Fruit fly (Drosophila melanogaster) whole organism, adult: ENCODE results near the gene CG14441.

Experiments
- CG11617 ChIP-seq: fragments of 200-800 bp; sonication (Bioruptor generic); optimal IDR thresholded peaks from 2 replicates; lab custom pipeline; 2017; ENCODE audit warnings: mild to moderate bottlenecking, missing biosample characterization, missing genetic modification reagents, missing genetic modification characterization
- CG12768 ChIP-seq: fragments of 200-800 bp; sonication (Bioruptor generic); optimal IDR thresholded peaks from 2 replicates; lab custom pipeline; 2017; ENCODE audit warnings: missing biosample characterization, missing genetic modification characterization, mild to moderate bottlenecking, moderate library complexity, missing genetic modification reagents
- CG14711 ChIP-seq: fragments of 200-800 bp; sonication (Bioruptor generic); optimal IDR thresholded peaks from 2 replicates; lab custom pipeline; 2018; ENCODE audit warnings: missing biosample characterization, mild to moderate bottlenecking, missing genetic modification characterization, moderate library complexity
- CG1620 ChIP-seq: fragments of 200-800 bp; sonication (Bioruptor generic); optimal IDR thresholded peaks from 2 replicates; lab custom pipeline; 2016; ENCODE audit warnings: missing biosample characterization, missing genetic modification characterization
- CG33017 ChIP-seq: fragments of 200-800 bp; sonication (Bioruptor generic); optimal IDR thresholded peaks from 2 replicates; lab custom pipeline; 2018; ENCODE audit warnings: missing biosample characterization, mild to moderate bottlenecking, missing genetic modification characterization, moderate library complexity
- CG5204 ChIP-seq: fragments of 200-800 bp; sonication (Bioruptor generic); optimal IDR thresholded peaks from 2 replicates; lab custom pipeline; 2016; ENCODE audit warnings: missing biosample characterization, missing genetic modification characterization
- CG7045 ChIP-seq: fragments of 200-800 bp; sonication (Bioruptor generic); optimal IDR thresholded peaks from 2 replicates; lab custom pipeline; 2017; ENCODE audit warnings: missing biosample characterization, mild to moderate bottlenecking, missing genetic modification characterization
- CG7101 ChIP-seq: fragments of 200-800 bp; sonication (Bioruptor generic); optimal IDR thresholded peaks from 2 replicates; lab custom pipeline; 2018; ENCODE audit warnings: missing biosample characterization, mild to moderate bottlenecking, missing genetic modification characterization, moderate library complexity
- Clk ChIP-seq: fragments of 200-800 bp; sonication (Bioruptor generic); optimal IDR thresholded peaks from 2 replicates; lab custom pipeline; 2017; ENCODE audit warnings: missing biosample characterization, missing genetic modification characterization
- Crg-1 ChIP-seq: fragments of 200-800 bp; sonication (Bioruptor generic); optimal IDR thresholded peaks from 2 replicates; lab custom pipeline; 2016; ENCODE audit warnings: missing biosample characterization, missing genetic modification characterization
- Hr96 ChIP-seq: fragments of 200-800 bp; sonication (Bioruptor generic); optimal IDR thresholded peaks from 2 replicates; lab custom pipeline; 2016; ENCODE audit warnings: missing biosample characterization, missing genetic modification characterization
- Mnt ChIP-seq: fragments of 200-800 bp; sonication (Bioruptor generic); optimal IDR thresholded peaks from 2 replicates; lab custom pipeline; 2016; ENCODE audit warnings: missing biosample characterization, mild to moderate bottlenecking, missing genetic modification characterization
- bab1 ChIP-seq: fragments of 200-800 bp; sonication (Bioruptor generic); optimal IDR thresholded peaks from 3 replicates; lab custom pipeline; 2019; ENCODE audit warnings: missing biosample characterization, mild to moderate bottlenecking, missing genetic modification characterization, moderate library complexity
- cic ChIP-seq: fragments of 200-800 bp; sonication (Bioruptor generic); optimal IDR thresholded peaks from 2 replicates; lab custom pipeline; 2017; ENCODE audit warnings: missing biosample characterization, mild to moderate bottlenecking, missing genetic modification characterization, moderate library complexity
- cnc ChIP-seq, 2 experiments: fragments of >200 bp; optimal IDR thresholded peaks; 2 replicates each; lab custom pipeline; 2017
- kay ChIP-seq: fragments of 200-800 bp; sonication (Bioruptor generic); peaks from one replicate; lab custom pipeline; 2016; ENCODE audit warnings: missing biosample characterization, missing genetic modification characterization, borderline replicate concordance
- ovo ChIP-seq: fragments of 200-800 bp; sonication (Bioruptor generic); optimal IDR thresholded peaks from 2 replicates; lab custom pipeline; 2016; ENCODE audit warnings: missing biosample characterization, missing genetic modification characterization
- pad ChIP-seq: fragments of 200-800 bp; sonication (Bioruptor generic); optimal IDR thresholded peaks from 3 replicates; lab custom pipeline; 2017; ENCODE audit warnings: missing biosample characterization, missing genetic modification characterization, mild to moderate bottlenecking, moderate library complexity, missing genetic modification reagents
- tj ChIP-seq: fragments of 200-800 bp; sonication (Bioruptor generic); optimal IDR thresholded peaks from 3 replicates; lab custom pipeline; 2017; ENCODE audit warnings: missing biosample characterization, mild to moderate bottlenecking, missing genetic modification characterization, moderate library complexity
- toe ChIP-seq: fragments of 200-800 bp; sonication (Bioruptor generic); optimal IDR thresholded peaks from 2 replicates; lab custom pipeline; 2016; ENCODE audit warnings: missing biosample characterization, missing genetic modification characterization

The CG14441 gene

DNA sequence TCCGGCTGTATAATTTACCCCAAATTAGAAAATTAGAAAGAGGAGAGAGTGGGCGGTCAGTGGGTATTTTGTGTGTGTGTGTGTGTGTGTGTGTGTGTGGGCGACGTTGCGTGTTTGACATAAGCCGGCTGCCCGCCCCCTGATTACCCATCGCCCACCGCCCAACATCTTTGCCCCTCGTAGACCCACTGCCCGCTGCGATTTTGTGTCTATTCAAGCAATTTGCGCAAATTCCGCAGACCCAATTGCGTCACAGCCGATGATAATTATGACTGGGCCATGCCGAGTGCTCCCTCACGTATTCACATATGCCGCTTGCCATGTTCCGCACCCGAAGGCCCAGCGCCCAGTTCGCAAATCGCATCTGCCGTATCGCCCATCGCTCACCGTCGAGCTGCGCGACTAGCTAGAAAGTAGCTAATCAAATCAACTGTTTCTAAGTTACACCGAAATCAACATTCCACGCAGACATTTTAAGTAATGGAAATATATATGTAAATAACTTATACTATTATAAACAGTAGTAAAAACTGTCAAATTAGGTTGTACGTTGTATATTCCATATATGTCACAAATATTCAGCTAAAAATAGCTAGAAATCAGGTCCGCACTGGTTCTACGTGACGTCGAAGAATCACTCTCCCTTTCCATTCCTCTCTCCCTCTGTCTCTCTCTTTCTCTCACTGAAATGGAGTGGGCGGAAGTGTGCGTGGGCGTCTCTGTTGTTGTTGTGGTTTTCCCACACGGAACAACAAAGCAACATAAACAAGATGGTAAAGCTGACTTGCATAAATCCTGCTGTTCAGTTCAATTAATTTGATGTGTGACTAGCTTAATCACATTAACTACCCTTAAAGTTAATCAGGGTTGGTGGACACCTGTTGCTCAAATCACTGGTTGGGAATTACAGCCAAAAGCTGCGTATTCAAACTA lies 42.4 kb upstream of the CG14441 start:
- TF ChIP-seq CG11617 (GFP tag; lab: Kevin White, UChicago) (peak; percentile 28), CG14711 (tag; lab: Kevin White, UChicago) (peak; percentile 59), toe (GFP tag; lab: Kevin White, UChicago) (no peak), Clk (no peak), cic (GFP tag; lab: Kevin White, UChicago) (no peak), CG12768 (GFP tag; lab: Kevin White, UChicago) (peak; percentile 24), CG1620 (GFP tag; lab: Kevin White, UChicago) (no peak), CG7101 (tag; lab: Kevin White, UChicago) (peak; percentile 69), tj (GFP tag; lab: Kevin White, UChicago) (peak; percentile 92), cnc (optimal IDR thresholded peaks at IDR 0.05; lab: Kevin White, UChicago) (peak in 1 of 2 experiments; percentile 28), Mnt (GFP tag; lab: Kevin White, UChicago) (peak; percentile 16), kay (GFP tag; lab: Kevin White, UChicago) (peak; percentile 74), CG7045 (GFP tag; lab: Kevin White, UChicago) (peak; percentile 14), Crg-1 (GFP tag; lab: Kevin White, UChicago) (no peak), pad (GFP tag; lab: Kevin White, UChicago) (peak; percentile 36), Hr96 (no peak), bab1 (peak; percentile 73), ovo (GFP tag; lab: Kevin White, UChicago) (no peak), CG5204 (GFP tag; lab: Kevin White, UChicago) (peak; percentile 23), CG33017 (tag; lab: Kevin White, UChicago) (peak; percentile 71)

DNA sequence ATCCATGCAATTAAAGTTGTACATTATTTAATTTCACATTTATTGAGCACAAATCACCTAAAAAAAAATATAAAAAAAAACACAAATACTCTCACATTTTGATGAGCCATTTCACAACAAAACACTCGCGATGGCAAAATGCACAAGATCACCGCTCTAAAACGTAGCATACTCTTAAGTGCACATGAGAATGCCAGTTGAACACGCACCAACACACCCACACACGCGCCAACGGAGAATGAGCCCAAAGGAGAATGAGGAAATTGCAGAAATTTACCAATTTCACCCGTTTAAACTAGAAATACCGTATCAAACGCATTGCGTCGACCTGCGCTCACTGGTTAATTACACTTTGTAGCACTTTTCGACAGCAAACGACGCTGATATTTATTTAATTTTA lies 39.4 kb upstream of the CG14441 start:
- no peak for TF ChIP-seq CG7045 (GFP tag; lab: Kevin White, UChicago)
- TF ChIP-seq toe (GFP tag; lab: Kevin White, UChicago): no peak
- no peak for TF ChIP-seq CG5204 (GFP tag; lab: Kevin White, UChicago)
- TF ChIP-seq CG12768 (GFP tag; lab: Kevin White, UChicago): no peak
- TF ChIP-seq Hr96: no peak
- no peak for TF ChIP-seq CG1620 (GFP tag; lab: Kevin White, UChicago)
- TF ChIP-seq CG11617 (GFP tag; lab: Kevin White, UChicago): no peak
- TF ChIP-seq kay (GFP tag; lab: Kevin White, UChicago): no peak
- no peak for TF ChIP-seq cnc (optimal IDR thresholded peaks at IDR 0.05; lab: Kevin White, UChicago)
- no peak for TF ChIP-seq cic (GFP tag; lab: Kevin White, UChicago)
- no peak for TF ChIP-seq Mnt (GFP tag; lab: Kevin White, UChicago)
- no peak for TF ChIP-seq CG7101 (tag; lab: Kevin White, UChicago)
- TF ChIP-seq pad (GFP tag; lab: Kevin White, UChicago): no peak
- TF ChIP-seq CG33017 (tag; lab: Kevin White, UChicago): no peak
- TF ChIP-seq bab1: no peak

DNA sequence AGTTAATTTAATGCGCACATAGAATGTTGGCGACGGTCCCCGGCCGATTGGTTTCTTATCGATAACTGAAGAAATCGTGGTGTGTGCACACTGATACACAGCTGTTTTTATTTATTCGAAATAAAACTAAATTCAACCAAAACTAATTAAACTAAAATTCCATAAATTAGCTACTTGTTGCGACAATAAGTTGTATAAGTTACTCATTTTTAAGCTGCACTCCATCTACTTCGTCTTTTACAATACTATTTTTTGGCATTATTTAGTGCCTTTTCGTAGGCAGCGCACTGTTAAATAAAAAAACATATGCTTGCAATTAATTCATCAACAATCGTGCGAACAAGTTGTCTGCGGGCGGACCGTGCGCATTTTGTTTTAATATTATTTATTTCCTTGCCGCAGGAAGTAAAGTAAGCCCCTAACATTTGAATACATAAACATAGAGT lies 37.9 kb upstream of the CG14441 start, which contains the start of the genes CG3224 and Ctr1A:
TSS of gene CG3224 (minus strand) at position 71 of the 446 bp plus-strand sequence.
TSS of gene Ctr1A (plus strand) at position 256 of the 446 bp plus-strand sequence.
- TF ChIP-seq Mnt (GFP tag; lab: Kevin White, UChicago): peak; percentile 63
- no peak for TF ChIP-seq ovo (GFP tag; lab: Kevin White, UChicago)
- no peak for TF ChIP-seq cic (GFP tag; lab: Kevin White, UChicago)
- no peak for TF ChIP-seq CG7045 (GFP tag; lab: Kevin White, UChicago)
- TF ChIP-seq Crg-1 (GFP tag; lab: Kevin White, UChicago): no peak
- no peak for TF ChIP-seq CG33017 (tag; lab: Kevin White, UChicago)
- TF ChIP-seq cnc (optimal IDR thresholded peaks at IDR 0.05; lab: Kevin White, UChicago): no peak
- peak; percentile 22 for TF ChIP-seq CG11617 (GFP tag; lab: Kevin White, UChicago)
- TF ChIP-seq toe (GFP tag; lab: Kevin White, UChicago): no peak
- no peak for TF ChIP-seq CG12768 (GFP tag; lab: Kevin White, UChicago)
- TF ChIP-seq CG5204 (GFP tag; lab: Kevin White, UChicago): no peak
- TF ChIP-seq kay (GFP tag; lab: Kevin White, UChicago): peak; percentile 69
- no peak for TF ChIP-seq CG1620 (GFP tag; lab: Kevin White, UChicago)
- peak; percentile 27 for TF ChIP-seq CG14711 (tag; lab: Kevin White, UChicago)
- TF ChIP-seq CG7101 (tag; lab: Kevin White, UChicago): peak; percentile 16
- TF ChIP-seq tj (GFP tag; lab: Kevin White, UChicago): no peak
- TF ChIP-seq bab1: peak; percentile 34
- TF ChIP-seq Clk: no peak
- TF ChIP-seq pad (GFP tag; lab: Kevin White, UChicago): no peak
- no peak for TF ChIP-seq Hr96

DNA sequence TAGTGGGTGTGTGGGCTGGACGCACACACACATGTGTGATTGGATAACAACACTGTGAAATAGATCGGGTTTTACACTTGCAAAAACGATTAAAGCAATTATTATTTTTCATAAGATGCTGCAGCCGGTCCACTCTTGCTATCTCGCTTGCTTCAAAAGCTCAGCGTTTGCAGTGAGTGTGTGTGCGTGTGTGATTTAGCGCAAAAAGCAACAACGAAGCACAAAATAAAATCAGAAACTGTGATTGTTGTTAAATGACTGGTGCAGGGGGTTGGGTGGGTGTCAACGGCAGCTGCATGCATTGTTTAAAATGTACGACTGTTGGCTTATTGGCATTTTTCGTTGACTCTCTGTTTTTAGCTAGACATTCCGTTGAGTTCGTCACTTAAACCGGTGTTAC lies 37.4 kb upstream of the CG14441 start:
- TF ChIP-seq Hr96 (no peak), tj (GFP tag; lab: Kevin White, UChicago) (peak; percentile 67)

DNA sequence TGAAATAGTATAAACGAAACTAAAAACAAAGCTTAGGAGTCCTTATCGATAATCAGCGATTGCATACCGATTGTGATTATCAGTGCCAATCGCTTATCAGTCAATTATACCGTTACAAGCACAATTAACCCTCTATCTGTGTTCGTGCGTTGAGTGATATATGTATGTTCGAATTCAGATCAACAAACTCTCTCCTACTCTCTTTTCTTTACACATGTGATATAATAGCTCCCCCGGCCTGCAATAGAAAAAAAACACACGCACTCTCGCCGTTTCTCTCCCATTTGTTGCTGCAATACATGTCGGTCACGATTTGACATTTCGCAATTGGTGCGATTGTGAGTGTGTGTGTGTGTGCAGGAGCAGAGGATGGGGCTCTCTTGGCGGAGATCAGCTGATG lies 36.9 kb upstream of the CG14441 start:
- TF ChIP-seq pad (GFP tag; lab: Kevin White, UChicago) (peak; percentile 73), cic (GFP tag; lab: Kevin White, UChicago) (no peak), ovo (GFP tag; lab: Kevin White, UChicago) (peak; percentile 74), kay (GFP tag; lab: Kevin White, UChicago) (peak; percentile 43)
